Fruit fly (Drosophila melanogaster) S2 (cell line): ENCODE data around the gene CG9173.

Experiments
- CG8478 ChIP-seq: fragments of >200 bp; optimal IDR thresholded peaks from 2 replicates; lab custom pipeline; 2018
- CTCF ChIP-seq, 2 experiments: fragments of >200 bp; optimal IDR thresholded peaks; 2 replicates each; lab custom pipeline; 2018

- no peak for TF ChIP-seq CG8478
- TF ChIP-seq CTCF (optimal IDR thresholded peaks at IDR 0.05; lab: Kevin White, UChicago), result no peak
These were observed 48.7 kb downstream of the CG9173 start for dm6 chr3L:1374438-1375133.
